Worm (Caenorhabditis elegans) whole organism, L4 larva: Measurements from ENCODE around the gene snf-9.

Experiments used
- F26F4.8 ChIP-seq: fragments of 200-800 bp; sonication (Bioruptor generic); conservative IDR thresholded peaks from 2 replicates; pipeline ENCODE4 v1.3.6; 2022; ENCODE audit warnings: missing genetic modification characterization, missing compliant biosample characterization
- T20F7.1 ChIP-seq: fragments of 200-800 bp; sonication (Bioruptor generic); optimal IDR thresholded peaks from 2 replicates; lab custom pipeline; 2018; ENCODE audit warnings: mild to moderate bottlenecking, missing genetic modification characterization, missing compliant biosample characterization
- T26A8.4 ChIP-seq: fragments of 200-800 bp; sonication (Bioruptor generic); IDR thresholded peaks from 2 replicates; pipeline ENCODE4 v1.3.6; 2022; ENCODE audit warnings: missing genetic modification characterization, missing compliant biosample characterization
- ces-1 ChIP-seq: fragments of 150-350 bp; sonication (generic microtip); optimal IDR thresholded peaks from 4 replicates; lab custom pipeline; 2014; ENCODE audit warnings: missing biosample characterization, missing genetic modification reagents, missing genetic modification characterization
- nhr-237 ChIP-seq: sonication (generic microtip); optimal IDR thresholded peaks from 2 replicates; lab custom pipeline; 2017; ENCODE audit warnings: missing biosample characterization, missing genetic modification characterization
- nhr-25 ChIP-seq: sonication (generic microtip); optimal IDR thresholded peaks from 2 replicates; lab custom pipeline; 2017; ENCODE audit warnings: missing genetic modification characterization, mild to moderate bottlenecking, missing compliant biosample characterization, antibody characterized with exemption, moderate library complexity, borderline replicate concordance; ENCODE audit not compliant: insufficient read depth
- zip-11 ChIP-seq: fragments of 200-800 bp; sonication (Bioruptor generic); IDR thresholded peaks from 2 replicates; pipeline ENCODE4 v1.3.6; 2022; ENCODE audit warnings: missing genetic modification characterization, missing compliant biosample characterization

- TF ChIP-seq nhr-25 (tag; lab: Kevin White, UChicago), result no peak
- no peak for TF ChIP-seq T20F7.1
- TF ChIP-seq zip-11 (GFP tag; lab: Robert Waterston, UW), result no peak
- TF ChIP-seq F26F4.8 (GFP tag; lab: Robert Waterston, UW), result no peak
- no peak for TF ChIP-seq T26A8.4 (GFP tag; lab: Robert Waterston, UW)
- no peak for TF ChIP-seq nhr-237
- TF ChIP-seq ces-1 (GFP tag; lab: Kevin White, UChicago), result no peak
These were observed 31.5 kb downstream of the snf-9 start, which contains the start of gene C49C3.11 for ce11 chrIV:17343482-17343881.
